Fruit fly (Drosophila melanogaster) whole organism, embryonic: Measurements from ENCODE around the gene mbt.

Experiments used
- CG10431 ChIP-seq: fragments of 200-800 bp; sonication (Bioruptor generic); optimal IDR thresholded peaks from 3 replicates; lab custom pipeline; 2018; ENCODE audit warnings: missing biosample characterization, mild to moderate bottlenecking, missing genetic modification characterization
- CG11093 ChIP-seq: fragments of 200-800 bp; sonication (Bioruptor generic); IDR thresholded peaks from 3 replicates; pipeline ENCODE4 v1.3.6; 2022; ENCODE audit warnings: missing biosample characterization, missing genetic modification characterization
- CG11247 ChIP-seq: fragments of 200-800 bp; sonication (Bioruptor generic); IDR thresholded peaks from 2 replicates; pipeline ENCODE4 v1.3.6; 2022; ENCODE audit warnings: missing biosample characterization, missing genetic modification characterization
- CG12236 ChIP-seq: fragments of 200-800 bp; sonication (Bioruptor generic); optimal IDR thresholded peaks from 2 replicates; lab custom pipeline; 2016; ENCODE audit warnings: missing biosample characterization, missing genetic modification characterization
- CG12659 ChIP-seq: fragments of 200-800 bp; sonication (Bioruptor generic); optimal IDR thresholded peaks from 3 replicates; lab custom pipeline; 2017; ENCODE audit warnings: mild to moderate bottlenecking, missing biosample characterization, missing genetic modification reagents, missing genetic modification characterization
- CG13296 ChIP-seq: fragments of 200-800 bp; sonication (Bioruptor generic); optimal IDR thresholded peaks from 3 replicates; lab custom pipeline; 2018; ENCODE audit warnings: missing biosample characterization, mild to moderate bottlenecking, missing genetic modification characterization
- CG14441 ChIP-seq: fragments of 200-800 bp; sonication (Bioruptor generic); IDR thresholded peaks from 2 replicates; pipeline ENCODE4 v1.3.6; 2022; ENCODE audit warnings: missing biosample characterization, missing genetic modification characterization
- CG14710 ChIP-seq: fragments of 200-800 bp; sonication (Bioruptor generic); optimal IDR thresholded peaks from 3 replicates; lab custom pipeline; 2019; ENCODE audit warnings: missing biosample characterization, mild to moderate bottlenecking, missing genetic modification characterization, moderate library complexity
- CG15269 ChIP-seq: fragments of 200-800 bp; sonication (Bioruptor generic); optimal IDR thresholded peaks from 2 replicates; lab custom pipeline; 2018; ENCODE audit warnings: missing biosample characterization, mild to moderate bottlenecking, missing genetic modification characterization, moderate library complexity
- CG18262 ChIP-seq: fragments of 200-800 bp; optimal IDR thresholded peaks from 3 replicates; lab custom pipeline; 2019; ENCODE audit warnings: missing biosample characterization, mild to moderate bottlenecking, missing genetic modification characterization, moderate library complexity
- CG2129 ChIP-seq: fragments of 200-800 bp; sonication (Bioruptor generic); IDR thresholded peaks from 2 replicates; pipeline ENCODE4 v1.3.6; 2022; ENCODE audit warnings: missing biosample characterization, missing genetic modification characterization; ENCODE audit not compliant: partially characterized antibody
- CG2875 ChIP-seq: fragments of 200-800 bp; sonication (Bioruptor generic); optimal IDR thresholded peaks from 2 replicates; lab custom pipeline; 2017; ENCODE audit warnings: missing biosample characterization, mild to moderate bottlenecking, missing genetic modification characterization, missing genetic modification reagents
- CG30403 ChIP-seq: fragments of 200-800 bp; sonication (Bioruptor generic); optimal IDR thresholded peaks from 3 replicates; lab custom pipeline; 2016; ENCODE audit warnings: missing biosample characterization, missing genetic modification characterization
- CG5180 ChIP-seq: fragments of 200-800 bp; sonication (Bioruptor generic); optimal IDR thresholded peaks from 3 replicates; lab custom pipeline; 2017; ENCODE audit warnings: missing biosample characterization, missing genetic modification characterization, mild to moderate bottlenecking, moderate library complexity, missing genetic modification reagents
- CG6765 ChIP-seq: fragments of 200-800 bp; sonication (Bioruptor generic); optimal IDR thresholded peaks from 3 replicates; lab custom pipeline; 2017; ENCODE audit warnings: missing biosample characterization, mild to moderate bottlenecking, missing genetic modification characterization
- CG7745 ChIP-seq: fragments of 200-800 bp; sonication (Bioruptor generic); optimal IDR thresholded peaks from 2 replicates; lab custom pipeline; 2018; ENCODE audit warnings: missing biosample characterization, mild to moderate bottlenecking, missing genetic modification characterization, moderate library complexity
- CG7839 ChIP-seq: fragments of 200-800 bp; sonication (Bioruptor generic); optimal IDR thresholded peaks from 3 replicates; lab custom pipeline; 2018; ENCODE audit warnings: missing biosample characterization, mild to moderate bottlenecking, missing genetic modification characterization, moderate library complexity
- CG7928 ChIP-seq: fragments of 200-800 bp; sonication (Bioruptor generic); optimal IDR thresholded peaks from 2 replicates; lab custom pipeline; 2017; ENCODE audit warnings: missing biosample characterization, mild to moderate bottlenecking, missing genetic modification characterization
- CG7963 ChIP-seq: fragments of 200-800 bp; sonication (Bioruptor generic); IDR thresholded peaks from 3 replicates; pipeline ENCODE4 v1.3.6; 2022; ENCODE audit warnings: missing biosample characterization, missing genetic modification characterization; ENCODE audit not compliant: partially characterized antibody
- CG9817 ChIP-seq: fragments of 200-800 bp; sonication (Bioruptor generic); optimal IDR thresholded peaks from 2 replicates; lab custom pipeline; 2018; ENCODE audit warnings: missing biosample characterization, mild to moderate bottlenecking, missing genetic modification characterization, moderate library complexity
- Camta ChIP-seq: fragments of 200-800 bp; sonication (Bioruptor generic); optimal IDR thresholded peaks from 2 replicates; lab custom pipeline; 2016; ENCODE audit warnings: missing biosample characterization, missing genetic modification characterization
- CrebB ChIP-seq: fragments of 200-800 bp; sonication (Bioruptor generic); optimal IDR thresholded peaks from 3 replicates; lab custom pipeline; 2018; ENCODE audit warnings: missing biosample characterization, mild to moderate bottlenecking, missing genetic modification characterization
- Dek ChIP-seq: fragments of 200-800 bp; sonication (Bioruptor generic); optimal IDR thresholded peaks from 3 replicates; lab custom pipeline; 2019; ENCODE audit warnings: missing biosample characterization, mild to moderate bottlenecking, missing genetic modification characterization, moderate library complexity
- E2f1 ChIP-seq: fragments of 200-800 bp; sonication (Bioruptor generic); IDR thresholded peaks from 2 replicates; pipeline ENCODE4 v1.3.6; 2022; ENCODE audit warnings: missing biosample characterization, missing genetic modification characterization
- Elba2 ChIP-seq: fragments of 200-800 bp; sonication (Bioruptor generic); optimal IDR thresholded peaks from 3 replicates; lab custom pipeline; 2016; ENCODE audit warnings: missing biosample characterization, missing genetic modification characterization
- H15 ChIP-seq: fragments of 200-800 bp; sonication (Bioruptor generic); IDR thresholded peaks from 3 replicates; pipeline ENCODE4 v1.3.6; 2022; ENCODE audit warnings: missing biosample characterization, missing genetic modification characterization
- HmgZ ChIP-seq: fragments of 200-800 bp; sonication (Bioruptor generic); optimal IDR thresholded peaks from 2 replicates; lab custom pipeline; 2018; ENCODE audit warnings: missing biosample characterization, mild to moderate bottlenecking, missing genetic modification characterization
- Hmr ChIP-seq: fragments of 200-800 bp; sonication (Bioruptor generic); optimal IDR thresholded peaks from 3 replicates; lab custom pipeline; 2017; ENCODE audit warnings: mild to moderate bottlenecking, missing biosample characterization, missing genetic modification reagents, missing genetic modification characterization
- Hr51 ChIP-seq, 2 experiments: fragments of 200-800 bp; sonication (Bioruptor generic); optimal IDR thresholded peaks; 2 replicates in 1 of 2; 3 replicates in 1 of 2; lab custom pipeline; 2016 to 2018; ENCODE audit warnings: missing biosample characterization in 2 of 2, missing genetic modification characterization in 2 of 2, mild to moderate bottlenecking in 1 of 2, moderate library complexity in 1 of 2
- Meics ChIP-seq: fragments of 200-800 bp; sonication (Bioruptor generic); optimal IDR thresholded peaks from 2 replicates; lab custom pipeline; 2017; ENCODE audit warnings: missing biosample characterization, mild to moderate bottlenecking, missing genetic modification characterization
- Nf-YA ChIP-seq: fragments of 200-800 bp; sonication (Bioruptor generic); IDR thresholded peaks from 2 replicates; pipeline ENCODE4 v1.3.6; 2022; ENCODE audit warnings: missing biosample characterization, missing genetic modification characterization
- Oli ChIP-seq: fragments of 200-800 bp; sonication (Bioruptor generic); optimal IDR thresholded peaks from 2 replicates; lab custom pipeline; 2018; ENCODE audit warnings: missing biosample characterization, mild to moderate bottlenecking, missing genetic modification characterization, moderate library complexity
- Taf1 ChIP-seq: fragments of 200-800 bp; sonication (Bioruptor generic); IDR thresholded peaks from 2 replicates; pipeline ENCODE4 v1.3.6; 2022; ENCODE audit warnings: missing biosample characterization, missing genetic modification characterization
- ab ChIP-seq: fragments of 200-800 bp; sonication (Bioruptor generic); optimal IDR thresholded peaks from 2 replicates; lab custom pipeline; 2016; ENCODE audit warnings: missing biosample characterization, missing genetic modification characterization
- ase ChIP-seq: fragments of 200-800 bp; sonication (Bioruptor generic); IDR thresholded peaks from 3 replicates; pipeline ENCODE4 v1.3.6; 2022; ENCODE audit warnings: missing biosample characterization, missing genetic modification characterization
- az2 ChIP-seq: fragments of 200-800 bp; sonication (Bioruptor generic); optimal IDR thresholded peaks from 3 replicates; lab custom pipeline; 2016; ENCODE audit warnings: missing biosample characterization, missing genetic modification characterization
- chn ChIP-seq: fragments of 200-800 bp; sonication (Bioruptor generic); optimal IDR thresholded peaks from 2 replicates; lab custom pipeline; 2016; ENCODE audit warnings: missing biosample characterization, missing genetic modification characterization
- cwo ChIP-seq: fragments of 200-800 bp; sonication (Bioruptor generic); optimal IDR thresholded peaks from 3 replicates; lab custom pipeline; 2017; ENCODE audit warnings: missing biosample characterization, missing genetic modification characterization, mild to moderate bottlenecking, moderate library complexity, missing genetic modification reagents
- dysf ChIP-seq: fragments of 200-800 bp; sonication (Bioruptor generic); IDR thresholded peaks from 3 replicates; pipeline ENCODE4 v1.3.6; 2022; ENCODE audit warnings: missing biosample characterization, missing genetic modification characterization
- gem ChIP-seq: fragments of 200-800 bp; sonication (Bioruptor generic); optimal IDR thresholded peaks from 2 replicates; lab custom pipeline; 2019; ENCODE audit warnings: missing biosample characterization, mild to moderate bottlenecking, missing genetic modification characterization, moderate library complexity
- hth ChIP-seq: fragments of >200 bp; optimal IDR thresholded peaks from 2 replicates; lab custom pipeline; 2017; ENCODE audit warnings: inconsistent platforms
- jing ChIP-seq: fragments of 200-800 bp; sonication (Bioruptor generic); optimal IDR thresholded peaks from 2 replicates; lab custom pipeline; 2018; ENCODE audit warnings: missing biosample characterization, mild to moderate bottlenecking, missing genetic modification characterization
- kah ChIP-seq: fragments of 200-800 bp; sonication (Bioruptor generic); optimal IDR thresholded peaks from 2 replicates; lab custom pipeline; 2018; ENCODE audit warnings: missing biosample characterization, mild to moderate bottlenecking, missing genetic modification characterization
- lab ChIP-seq: fragments of 200-800 bp; sonication (Bioruptor generic); optimal IDR thresholded peaks from 3 replicates; lab custom pipeline; 2017; ENCODE audit warnings: missing biosample characterization, missing genetic modification characterization, mild to moderate bottlenecking, moderate library complexity, missing genetic modification reagents
- lmd ChIP-seq: fragments of 200-800 bp; sonication (Bioruptor generic); IDR thresholded peaks from 2 replicates; pipeline ENCODE4 v1.3.6; 2022; ENCODE audit warnings: missing biosample characterization, missing genetic modification characterization
- repo ChIP-seq: fragments of 200-800 bp; sonication (Bioruptor generic); optimal IDR thresholded peaks from 2 replicates; lab custom pipeline; 2016; ENCODE audit warnings: missing biosample characterization, missing genetic modification characterization
- ro ChIP-seq: fragments of 200-800 bp; sonication (Bioruptor generic); IDR thresholded peaks from 2 replicates; pipeline ENCODE4 v1.3.6; 2022; ENCODE audit warnings: missing biosample characterization, missing genetic modification characterization
- sisA ChIP-seq: fragments of 200-800 bp; sonication (Bioruptor generic); IDR thresholded peaks from 2 replicates; pipeline ENCODE4 v1.3.6; 2022; ENCODE audit warnings: missing biosample characterization, missing genetic modification characterization
- sqz ChIP-seq: fragments of 200-800 bp; sonication (Bioruptor generic); optimal IDR thresholded peaks from 3 replicates; lab custom pipeline; 2018; ENCODE audit warnings: missing biosample characterization, mild to moderate bottlenecking, missing genetic modification characterization
- tgo ChIP-seq: fragments of 200-800 bp; sonication (Bioruptor generic); IDR thresholded peaks from 3 replicates; pipeline ENCODE4 v1.3.6; 2022; ENCODE audit warnings: missing biosample characterization, missing genetic modification characterization
- yki ChIP-seq: fragments of >200 bp; optimal IDR thresholded peaks from 3 replicates; lab custom pipeline; 2018
- zf30C ChIP-seq: fragments of 200-800 bp; sonication (Bioruptor generic); optimal IDR thresholded peaks from 3 replicates; lab custom pipeline; 2018; ENCODE audit warnings: missing biosample characterization, mild to moderate bottlenecking, missing genetic modification characterization

mbt gene

DNA sequence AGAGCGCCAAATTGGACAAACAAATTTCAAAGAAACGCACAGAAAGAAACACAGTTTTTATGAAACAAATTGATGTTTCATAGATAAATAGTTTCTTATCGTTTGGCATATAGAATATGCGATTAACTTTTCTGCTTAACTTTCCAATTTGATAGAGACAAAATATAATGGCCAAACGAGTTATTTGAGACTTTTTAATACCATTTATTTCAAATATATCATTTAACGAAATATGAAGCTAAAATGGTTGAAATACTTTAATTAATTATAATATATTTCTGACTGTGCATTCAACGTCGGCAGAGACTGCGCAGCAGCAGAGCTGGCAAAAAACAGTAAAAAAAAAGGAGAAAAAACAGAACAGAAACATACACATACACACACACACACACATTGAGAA is 24.9 kb upstream of the mbt start (continued):
- TF ChIP-seq CG11247 (GFP tag; lab: Robert Waterston, UW): no peak
- TF ChIP-seq CG2129: no peak
- no peak for TF ChIP-seq yki
- no peak for TF ChIP-seq H15 (GFP tag; lab: Robert Waterston, UW)
- no peak for TF ChIP-seq ab
- peak; percentile 49 for TF ChIP-seq Hmr (GFP tag; lab: Kevin White, UChicago)
- peak; percentile 19 for TF ChIP-seq cwo
- peak; percentile 21 for TF ChIP-seq CG30403 (GFP tag; lab: Kevin White, UChicago)
- no peak for TF ChIP-seq repo (GFP tag; lab: Kevin White, UChicago)
- TF ChIP-seq hth: no peak
- no peak for TF ChIP-seq CG12659
- no peak for TF ChIP-seq ro
- no peak for TF ChIP-seq CG2875 (GFP tag; lab: Kevin White, UChicago)
- TF ChIP-seq CG12236: no peak
- TF ChIP-seq CG7928 (GFP tag; lab: Kevin White, UChicago): no peak
- TF ChIP-seq CG5180: no peak
- peak; percentile 43 for TF ChIP-seq CG15269
- peak; percentile 49 for TF ChIP-seq gem (tag; lab: Kevin White, UChicago)
- TF ChIP-seq E2f1 (GFP tag; lab: Robert Waterston, UW): no peak
- no peak for TF ChIP-seq CG14710 (tag; lab: Kevin White, UChicago)
- no peak for TF ChIP-seq sisA (GFP tag; lab: Robert Waterston, UW)
- TF ChIP-seq CG7839: peak; percentile 49
- TF ChIP-seq Camta (GFP tag; lab: Kevin White, UChicago): no peak
- peak; percentile 16 for TF ChIP-seq CG6765
- TF ChIP-seq lab: no peak
- peak; percentile 45 for TF ChIP-seq Meics
- peak in 1 of 2 experiments; percentile 53 for TF ChIP-seq Hr51 (GFP tag; optimal IDR thresholded peaks at IDR 0.05; lab: Kevin White, UChicago)
- TF ChIP-seq CG7745: no peak
- TF ChIP-seq CG9817 (tag; lab: Kevin White, UChicago): peak; percentile 15
- TF ChIP-seq Nf-YA: no peak
- no peak for TF ChIP-seq ase (GFP tag; lab: Robert Waterston, UW)
- no peak for TF ChIP-seq kah (GFP tag; lab: Kevin White, UChicago)
- no peak for TF ChIP-seq az2
- no peak for TF ChIP-seq chn (GFP tag; lab: Kevin White, UChicago)
- peak; percentile 35 for TF ChIP-seq Oli (tag; lab: Kevin White, UChicago)
- TF ChIP-seq CrebB: no peak
- TF ChIP-seq CG7963 (GFP tag; lab: Robert Waterston, UW): no peak
- peak; percentile 25 for TF ChIP-seq zf30C
- TF ChIP-seq CG10431 (GFP tag; lab: Kevin White, UChicago): no peak
- TF ChIP-seq CG13296 (GFP tag; lab: Kevin White, UChicago): peak; percentile 5
- TF ChIP-seq dysf (GFP tag; lab: Robert Waterston, UW): peak; percentile 52; the same call in 2 of the 3 replicates
- TF ChIP-seq tgo (GFP tag; lab: Robert Waterston, UW): no peak
- no peak for TF ChIP-seq CG14441 (GFP tag; lab: Robert Waterston, UW)
- TF ChIP-seq Taf1 (GFP tag; lab: Robert Waterston, UW): no peak
- TF ChIP-seq Dek: peak; percentile 5
- peak; percentile 9 for TF ChIP-seq CG18262
- TF ChIP-seq lmd: no peak
- TF ChIP-seq Elba2: no peak
- TF ChIP-seq sqz (GFP tag; lab: Kevin White, UChicago): peak; percentile 50
- TF ChIP-seq jing (GFP tag; lab: Kevin White, UChicago): no peak
- no peak for TF ChIP-seq HmgZ
- no peak for TF ChIP-seq CG11093 (GFP tag; lab: Robert Waterston, UW)
